Worm (Caenorhabditis elegans): ENCODE data around the gene zyg-9.

DNA sequence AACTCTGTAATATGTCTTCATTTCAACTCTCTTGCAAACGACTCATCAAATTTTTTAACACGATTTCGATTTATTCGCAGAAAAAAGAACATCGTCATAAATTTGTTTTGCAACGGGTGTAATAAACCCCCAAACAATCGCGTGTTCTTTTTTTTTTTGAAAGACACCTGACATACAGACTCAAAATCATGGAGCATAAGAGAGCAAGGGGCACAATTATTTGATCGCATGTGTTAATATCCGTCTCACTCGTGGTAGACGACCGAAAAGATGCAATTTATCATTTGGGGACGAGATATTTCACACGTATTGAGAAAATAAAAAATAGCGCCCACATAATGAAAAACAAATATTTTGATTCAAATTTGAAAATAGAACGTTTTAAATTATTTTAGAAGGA lies 38.6 kb downstream of the zyg-9 start:
- no peak for TF ChIP-seq nhr-12 (tag; optimal IDR thresholded peaks at IDR 0.05)
- TF ChIP-seq lsy-2 (tag; optimal IDR thresholded peaks at IDR 0.05): no peak
- TF ChIP-seq ztf-11 (tag; optimal IDR thresholded peaks at IDR 0.05): no peak
- TF ChIP-seq unc-39 (tag; optimal IDR thresholded peaks at IDR 0.05): no peak
- no peak for TF ChIP-seq blmp-1 (tag; optimal IDR thresholded peaks at IDR 0.05)

Data from whole organism, mixed stage, embryonic.